Worm (Caenorhabditis elegans) whole organism, midembryonic: ENCODE data around the gene Y50D4C.6.

Experiments
- med-1 ChIP-seq: sonication (generic microtip); optimal IDR thresholded peaks from 2 replicates; lab custom pipeline; 2017; ENCODE audit warnings: missing genetic modification characterization, mild to moderate bottlenecking, missing compliant biosample characterization, antibody characterized with exemption, missing genetic modification reagents; ENCODE audit not compliant: insufficient read depth
- tab-1 ChIP-seq: fragments of 200-800 bp; sonication (Bioruptor generic); IDR thresholded peaks from 2 replicates; pipeline ENCODE4 v1.3.6; 2022; ENCODE audit warnings: missing genetic modification characterization, missing compliant biosample characterization

- TF ChIP-seq med-1 (GFP tag; lab: Kevin White, UChicago) (no peak), tab-1 (no peak)
Measured at ce11 chrV:978617-979016, 29.0 kb upstream of the Y50D4C.6 start.
